Fruit fly (Drosophila melanogaster) whole organism, wandering third instar larva: ENCODE measurements around the gene Appl.
A peak's percentile ranks its signal among the peaks of the same experiment; 100 is the strongest.

ENCODE experiments used
- Abd-B ChIP-seq: fragments of >200 bp; optimal IDR thresholded peaks from 2 replicates; lab custom pipeline; 2017; ENCODE audit warnings: missing biosample characterization, missing genetic modification characterization
- CG32264 ChIP-seq: fragments of 200-800 bp; sonication (Bioruptor generic); optimal IDR thresholded peaks from 2 replicates; lab custom pipeline; 2016; ENCODE audit warnings: missing biosample characterization, missing genetic modification characterization
- CG9705 ChIP-seq: fragments of 200-800 bp; sonication (Bioruptor generic); optimal IDR thresholded peaks from 2 replicates; lab custom pipeline; 2018; ENCODE audit warnings: missing biosample characterization, mild to moderate bottlenecking, missing genetic modification characterization
- CrebA ChIP-seq: fragments of 200-800 bp; sonication (Bioruptor generic); optimal IDR thresholded peaks from 2 replicates; lab custom pipeline; 2016; ENCODE audit warnings: missing biosample characterization, mild to moderate bottlenecking, missing genetic modification characterization, borderline replicate concordance
- Dfd ChIP-seq: fragments of >200 bp; optimal IDR thresholded peaks from 2 replicates; lab custom pipeline; 2017; ENCODE audit warnings: missing biosample characterization, missing genetic modification characterization
- Dif ChIP-seq: fragments of 200-275, 200-300 bp; sonication (Bioruptor generic); optimal IDR thresholded peaks from 2 replicates; lab custom pipeline; 2018; ENCODE audit warnings: missing biosample characterization, missing genetic modification characterization; ENCODE audit not compliant: partially characterized antibody
- HLH106 ChIP-seq: fragments of 200-800 bp; optimal IDR thresholded peaks from 3 replicates; lab custom pipeline; 2019; ENCODE audit warnings: missing biosample characterization, mild to moderate bottlenecking, missing genetic modification characterization, moderate library complexity
- Hnf4 ChIP-seq: fragments of 200-800 bp; sonication (Bioruptor generic); optimal IDR thresholded peaks from 2 replicates; lab custom pipeline; 2016; ENCODE audit warnings: missing biosample characterization, mild to moderate bottlenecking, missing genetic modification characterization
- Hr78 ChIP-seq: fragments of >200 bp; optimal IDR thresholded peaks from 2 replicates; lab custom pipeline; 2017; ENCODE audit warnings: missing biosample characterization, missing genetic modification characterization
- Hr83 ChIP-seq: fragments of 200-300 bp; sonication (Bioruptor generic); optimal IDR thresholded peaks from 2 replicates; lab custom pipeline; 2016; ENCODE audit warnings: missing biosample characterization, mild to moderate bottlenecking, missing genetic modification characterization, moderate library complexity; ENCODE audit not compliant: poor library complexity, severe bottlenecking
- Jra ChIP-seq: sonication (Bioruptor generic); optimal IDR thresholded peaks from 2 replicates; lab custom pipeline; 2016; ENCODE audit warnings: missing biosample characterization, missing genetic modification characterization
- Mio ChIP-seq: sonication (Bioruptor generic); optimal IDR thresholded peaks from 2 replicates; lab custom pipeline; 2016; ENCODE audit warnings: missing biosample characterization, missing genetic modification characterization
- Myc ChIP-seq: fragments of >200 bp; optimal IDR thresholded peaks from 2 replicates; lab custom pipeline; 2017
- N ChIP-seq: fragments of >200 bp; optimal IDR thresholded peaks from 2 replicates; lab custom pipeline; 2018; ENCODE audit warnings: missing biosample characterization, missing external identifiers, missing genetic modification characterization
- OdsH ChIP-seq: fragments of 200-800 bp; sonication (Bioruptor generic); optimal IDR thresholded peaks from 2 replicates; lab custom pipeline; 2016; ENCODE audit warnings: missing biosample characterization, mild to moderate bottlenecking, missing genetic modification characterization
- Rel ChIP-seq, 2 experiments: fragments of 200-800 bp; sonication (Bioruptor generic) in 1 of 2; optimal IDR thresholded peaks; 2 replicates in 1 of 2; 3 replicates in 1 of 2; lab custom pipeline; 2016 to 2019; ENCODE audit warnings: mild to moderate bottlenecking in 2 of 2, missing biosample characterization in 2 of 2, missing genetic modification characterization in 2 of 2, moderate library complexity in 1 of 2
- Sp1 ChIP-seq: fragments of 200-800 bp; sonication (Bioruptor generic); optimal IDR thresholded peaks from 3 replicates; lab custom pipeline; 2019; ENCODE audit warnings: missing biosample characterization, mild to moderate bottlenecking, missing genetic modification characterization, moderate library complexity
- Vsx2 ChIP-seq: fragments of 200-300, 225-300 bp; sonication (Bioruptor generic); optimal IDR thresholded peaks from 2 replicates; lab custom pipeline; 2018; ENCODE audit warnings: missing biosample characterization, missing genetic modification characterization; ENCODE audit not compliant: partially characterized antibody
- br ChIP-seq: fragments of 200-800 bp; sonication (Bioruptor generic); optimal IDR thresholded peaks from 2 replicates; lab custom pipeline; 2016; ENCODE audit warnings: missing biosample characterization, missing genetic modification characterization
- dl ChIP-seq, 2 experiments: fragments of 175-275, 200-275 bp in 1 of 2; fragments of 200-275 bp in 1 of 2; sonication (Bioruptor generic); optimal IDR thresholded peaks; lab custom pipeline; 2018; ENCODE audit warnings: mild to moderate bottlenecking in 2 of 2, missing biosample characterization in 2 of 2, missing genetic modification characterization in 2 of 2, moderate library complexity in 2 of 2; ENCODE audit not compliant: partially characterized antibody in 2 of 2, insufficient read depth in 1 of 2
- dmrt93B ChIP-seq: fragments of 200-800 bp; sonication (Bioruptor generic); optimal IDR thresholded peaks from 2 replicates; lab custom pipeline; 2018; ENCODE audit warnings: missing biosample characterization, mild to moderate bottlenecking, missing genetic modification characterization
- ey ChIP-seq: fragments of 200-800 bp; sonication (Bioruptor generic); optimal IDR thresholded peaks from 2 replicates; lab custom pipeline; 2016; ENCODE audit warnings: missing biosample characterization, missing genetic modification characterization
- foxo ChIP-seq, 2 experiments: fragments of 200-800 bp; sonication (Bioruptor generic); optimal IDR thresholded peaks; 2 replicates in 1 of 2; 3 replicates in 1 of 2; lab custom pipeline; 2016 to 2017; ENCODE audit warnings: missing biosample characterization in 2 of 2, missing genetic modification characterization in 2 of 2
- fru ChIP-seq: fragments of 200-800 bp; sonication (Bioruptor generic); optimal IDR thresholded peaks from 3 replicates; lab custom pipeline; 2016; ENCODE audit warnings: missing biosample characterization, mild to moderate bottlenecking, missing genetic modification characterization
- h ChIP-seq: fragments of 200-800 bp; sonication (Bioruptor generic); optimal IDR thresholded peaks from 3 replicates; lab custom pipeline; 2016; ENCODE audit warnings: missing biosample characterization, mild to moderate bottlenecking, missing genetic modification characterization
- jim ChIP-seq: fragments of 175-275, 200-325 bp; sonication (Bioruptor generic); optimal IDR thresholded peaks from 2 replicates; lab custom pipeline; 2016; ENCODE audit warnings: missing biosample characterization, mild to moderate bottlenecking, missing genetic modification characterization
- pan ChIP-seq: fragments of >200 bp; optimal IDR thresholded peaks from 2 replicates; lab custom pipeline; 2017
- psq ChIP-seq: fragments of 200-800 bp; sonication (Bioruptor generic); optimal IDR thresholded peaks from 3 replicates; lab custom pipeline; 2017; ENCODE audit warnings: missing biosample characterization, mild to moderate bottlenecking, missing genetic modification characterization, moderate library complexity
- rgr ChIP-seq: fragments of 200-800 bp; sonication (Bioruptor generic); optimal IDR thresholded peaks from 3 replicates; lab custom pipeline; 2016; ENCODE audit warnings: missing biosample characterization, mild to moderate bottlenecking, missing genetic modification characterization
- sage ChIP-seq: fragments of 200-800 bp; sonication (Bioruptor generic); optimal IDR thresholded peaks from 2 replicates; lab custom pipeline; 2016; ENCODE audit warnings: missing biosample characterization, mild to moderate bottlenecking, missing genetic modification characterization
- usp ChIP-seq: fragments of >200 bp; optimal IDR thresholded peaks from 2 replicates; lab custom pipeline; 2017; ENCODE audit warnings: missing biosample characterization, missing genetic modification characterization
- woc ChIP-seq: sonication (Bioruptor generic); optimal IDR thresholded peaks from 2 replicates; lab custom pipeline; 2016; ENCODE audit warnings: missing biosample characterization, mild to moderate bottlenecking, missing genetic modification characterization

The Appl gene

DNA sequence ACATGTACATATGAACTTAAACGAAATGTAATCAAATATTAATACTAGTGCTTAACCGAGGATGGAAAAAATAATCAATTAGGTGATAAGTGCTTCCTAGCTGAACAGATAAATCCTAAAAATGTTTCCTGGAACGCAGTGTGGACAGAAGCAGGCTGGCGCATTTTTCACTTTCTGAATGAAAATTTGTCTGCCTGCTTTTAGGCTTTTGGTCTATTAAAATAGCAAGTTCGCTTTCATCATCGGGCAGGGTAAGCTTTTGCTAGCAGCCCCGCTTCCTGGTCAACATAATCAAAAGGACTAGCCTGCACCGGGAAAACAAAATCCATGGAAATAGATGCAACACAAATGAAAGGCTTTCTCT is 36.1 kb upstream of the Appl start:
- TF ChIP-seq Myc, result peak; percentile 14
- peak; percentile 45 for TF ChIP-seq Dif (GFP tag; lab: Kevin White, UChicago)
- no peak for TF ChIP-seq Sp1 (GFP tag; lab: Kevin White, UChicago)
- no peak for TF ChIP-seq CrebA (GFP tag; lab: Kevin White, UChicago)
- TF ChIP-seq, all 38 proteins: peak for 2

dm6 chrX:494607-495006 is 35.7 kb upstream of the Appl start, which contains the start of gene CG17778:
Gene CG17778, plus strand, starts transcription at chrX:494614.
- no peak for TF ChIP-seq fru (GFP tag; lab: Kevin White, UChicago)
- no peak for TF ChIP-seq psq
- no peak for TF ChIP-seq Rel (GFP tag; optimal IDR thresholded peaks at IDR 0.05; lab: Kevin White, UChicago)
- TF ChIP-seq Rel (tag; optimal IDR thresholded peaks at IDR 0.05; lab: Kevin White, UChicago), result no peak
- TF ChIP-seq N (GFP tag; lab: Kevin White, UChicago), result peak; percentile 50
- no peak for TF ChIP-seq Mio

DNA sequence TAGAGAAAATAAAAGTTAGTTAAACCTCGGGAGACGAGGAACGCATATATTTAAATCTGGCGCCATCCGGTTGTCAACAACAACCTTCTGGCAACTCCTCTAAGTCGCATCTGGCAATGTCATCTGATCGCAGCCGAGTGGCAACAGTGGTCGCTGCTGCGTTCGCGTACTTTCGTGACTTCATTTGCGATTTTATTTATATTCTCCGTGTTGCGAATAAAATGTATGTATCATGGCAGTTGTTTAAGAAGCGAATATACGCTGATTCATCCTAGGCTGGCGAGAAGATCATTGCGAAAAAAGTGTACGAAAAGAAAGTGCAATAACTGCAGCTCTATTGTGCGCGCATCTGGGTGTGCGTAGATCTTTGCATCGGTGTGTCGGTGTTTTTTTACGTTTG is 34.0 kb upstream of the Appl start, which contains the start of gene svr:
svr (plus strand) TSS at position 121 of the 400 bp plus-strand sequence.
- TF ChIP-seq Dfd (GFP tag; lab: Kevin White, UChicago) (no peak), Rel (GFP tag; optimal IDR thresholded peaks at IDR 0.05; lab: Kevin White, UChicago) (no peak), Rel (tag; optimal IDR thresholded peaks at IDR 0.05; lab: Kevin White, UChicago) (peak; percentile 53)

DNA sequence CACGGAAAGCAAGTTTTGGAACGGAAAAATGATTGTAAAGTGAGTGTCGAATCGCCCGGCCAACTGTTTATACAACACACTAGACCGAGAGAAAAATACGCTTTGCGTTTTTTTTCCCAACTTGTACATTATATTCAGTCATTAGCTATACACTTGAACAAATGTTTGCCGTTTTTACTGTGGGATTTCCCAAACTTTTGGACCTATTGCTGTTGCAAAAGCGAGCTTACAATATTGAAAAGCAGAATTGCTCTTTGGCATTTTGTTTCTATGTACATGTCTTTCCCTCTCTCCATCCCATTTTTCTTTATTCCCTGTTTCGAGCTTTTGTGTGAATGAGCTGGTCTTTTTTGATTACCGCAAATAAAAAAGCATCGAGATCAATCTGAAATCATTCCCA is 32.9 kb upstream of the Appl start:
- TF ChIP-seq dl (GFP tag; optimal IDR thresholded peaks at IDR 0.05; lab: Kevin White, UChicago; ENCODE audit: insufficient read depth in 1 of 2, partially characterized antibody in 2 of 2) (peak in 1 of 2 experiments; percentile 19), Mio (no peak), rgr (GFP tag; lab: Kevin White, UChicago) (no peak), psq (no peak), pan (lab: Kevin White, UChicago) (no peak), Sp1 (GFP tag; lab: Kevin White, UChicago) (no peak), Rel (GFP tag; optimal IDR thresholded peaks at IDR 0.05; lab: Kevin White, UChicago) (no peak), Rel (tag; optimal IDR thresholded peaks at IDR 0.05; lab: Kevin White, UChicago) (peak; percentile 97)
- TF ChIP-seq, all 38 proteins: peak for 2

- TF ChIP-seq psq (no peak), jim (GFP tag; lab: Kevin White, UChicago) (no peak), Vsx2 (GFP tag; lab: Kevin White, UChicago) (no peak), pan (lab: Kevin White, UChicago) (no peak), Jra (GFP tag; lab: Kevin White, UChicago) (no peak), foxo (GFP tag; optimal IDR thresholded peaks at IDR 0.05; lab: Kevin White, UChicago) (no peak), Sp1 (GFP tag; lab: Kevin White, UChicago) (no peak), ey (GFP tag; lab: Kevin White, UChicago) (no peak), usp (GFP tag; lab: Kevin White, UChicago) (no peak), sage (GFP tag; lab: Kevin White, UChicago) (no peak), N (GFP tag; lab: Kevin White, UChicago) (no peak), Hr78 (GFP tag; lab: Kevin White, UChicago) (no peak), Abd-B (GFP tag; lab: Kevin White, UChicago) (no peak)
Observed at dm6 chrX:498434-498833, 31.9 kb upstream of the Appl start.

- TF ChIP-seq h (GFP tag; lab: Kevin White, UChicago) (peak; percentile 36), Hr83 (no peak), br (GFP tag; lab: Kevin White, UChicago) (no peak), Rel (GFP tag; optimal IDR thresholded peaks at IDR 0.05; lab: Kevin White, UChicago) (no peak), Rel (tag; optimal IDR thresholded peaks at IDR 0.05; lab: Kevin White, UChicago) (peak; percentile 63), Myc (no peak), foxo (GFP tag; optimal IDR thresholded peaks at IDR 0.05; lab: Kevin White, UChicago) (peak in 1 of 2 experiments; percentile 10)
Observed at dm6 chrX:498924-499588, 31.2 kb upstream of the Appl start.

DNA sequence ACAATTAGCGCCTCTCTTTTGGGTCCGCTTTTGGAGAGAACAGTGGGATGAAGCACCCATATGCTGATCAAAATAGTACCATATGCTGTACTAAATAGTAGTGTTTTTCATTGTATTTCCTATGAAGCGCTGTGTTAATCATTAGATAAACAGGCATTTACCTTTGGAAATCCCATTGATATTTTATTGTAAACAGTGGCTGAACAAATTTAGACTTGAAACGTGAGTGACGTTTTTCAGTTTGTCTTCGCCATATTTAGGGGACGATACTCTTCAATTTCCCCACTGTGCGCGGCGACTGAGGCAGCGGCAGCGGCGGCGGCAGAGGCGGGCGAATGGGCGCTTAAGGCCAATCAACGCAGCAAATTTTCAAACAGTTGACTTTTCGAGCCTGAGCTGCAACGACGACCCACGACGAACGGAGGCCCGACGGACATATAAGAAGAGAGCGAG is 30.7 kb upstream of the Appl start:
- no peak for TF ChIP-seq sage (GFP tag; lab: Kevin White, UChicago)
- TF ChIP-seq OdsH, result peak; percentile 58
- peak; percentile 80 for TF ChIP-seq HLH106
- TF ChIP-seq dl (GFP tag; optimal IDR thresholded peaks at IDR 0.05; lab: Kevin White, UChicago; ENCODE audit: insufficient read depth in 1 of 2, partially characterized antibody in 2 of 2), result no peak
- peak; percentile 46 for TF ChIP-seq psq
- TF ChIP-seq br (GFP tag; lab: Kevin White, UChicago), result peak; percentile 73
- peak; percentile 9 for TF ChIP-seq CG32264 (GFP tag; lab: Kevin White, UChicago)
- TF ChIP-seq jim (GFP tag; lab: Kevin White, UChicago), result no peak
- TF ChIP-seq Vsx2 (GFP tag; lab: Kevin White, UChicago), result no peak
- peak; percentile 82 for TF ChIP-seq fru (GFP tag; lab: Kevin White, UChicago)
- TF ChIP-seq rgr (GFP tag; lab: Kevin White, UChicago), result peak; percentile 60
- peak; percentile 38 for TF ChIP-seq Hnf4 (GFP tag; lab: Kevin White, UChicago)
- peak; percentile 47 for TF ChIP-seq dmrt93B (GFP tag; lab: Kevin White, UChicago)
- no peak for TF ChIP-seq Rel (GFP tag; optimal IDR thresholded peaks at IDR 0.05; lab: Kevin White, UChicago)
- peak; percentile 84 for TF ChIP-seq Rel (tag; optimal IDR thresholded peaks at IDR 0.05; lab: Kevin White, UChicago)
- TF ChIP-seq Jra (GFP tag; lab: Kevin White, UChicago), result peak; percentile 4
- TF ChIP-seq woc (GFP tag; lab: Kevin White, UChicago), result peak; percentile 83
- TF ChIP-seq ey (GFP tag; lab: Kevin White, UChicago), result peak; percentile 71
- no peak for TF ChIP-seq Hr78 (GFP tag; lab: Kevin White, UChicago)
- TF ChIP-seq CG9705 (GFP tag; lab: Kevin White, UChicago), result peak; percentile 46
- no peak for TF ChIP-seq Dif (GFP tag; lab: Kevin White, UChicago)
